Fruit fly (Drosophila melanogaster) whole organism, embryonic: ENCODE data around the gene CG32639.

Source experiments
- Bgb ChIP-seq: fragments of 200-800 bp; sonication (Bioruptor generic); IDR thresholded peaks from 2 replicates; pipeline ENCODE4 v1.3.6; 2022; ENCODE audit warnings: missing biosample characterization, missing genetic modification characterization; ENCODE audit not compliant: partially characterized antibody
- Blimp-1 ChIP-seq: fragments of 200-800 bp; sonication (Bioruptor generic); optimal IDR thresholded peaks from 3 replicates; lab custom pipeline; 2018; ENCODE audit warnings: missing biosample characterization, missing genetic modification characterization, mild to moderate bottlenecking, moderate library complexity, missing genetic modification reagents
- CG12155 ChIP-seq: fragments of 200-800 bp; sonication (Bioruptor generic); optimal IDR thresholded peaks from 3 replicates; lab custom pipeline; 2016; ENCODE audit warnings: missing biosample characterization, missing genetic modification characterization
- CG12236 ChIP-seq: fragments of 200-800 bp; sonication (Bioruptor generic); optimal IDR thresholded peaks from 2 replicates; lab custom pipeline; 2016; ENCODE audit warnings: missing biosample characterization, missing genetic modification characterization
- CG12391 ChIP-seq: fragments of 200-800 bp; sonication (Bioruptor generic); optimal IDR thresholded peaks from 3 replicates; lab custom pipeline; 2018; ENCODE audit warnings: missing biosample characterization, mild to moderate bottlenecking, missing genetic modification characterization, moderate library complexity
- CG12769 ChIP-seq: fragments of 200-800 bp; sonication (Bioruptor generic); optimal IDR thresholded peaks from 2 replicates; lab custom pipeline; 2019; ENCODE audit warnings: missing biosample characterization, mild to moderate bottlenecking, missing genetic modification characterization, moderate library complexity
- CG13287 ChIP-seq: fragments of 200-800 bp; sonication (Bioruptor generic); IDR thresholded peaks from 2 replicates; pipeline ENCODE4 v1.3.6; 2022; ENCODE audit warnings: missing biosample characterization, missing genetic modification characterization; ENCODE audit not compliant: partially characterized antibody
- CG14667 ChIP-seq: fragments of 200-800 bp; sonication (Bioruptor generic); IDR thresholded peaks from 2 replicates; pipeline ENCODE4 v1.3.6; 2022; ENCODE audit warnings: missing biosample characterization, missing genetic modification characterization
- CG17328 ChIP-seq: fragments of 200-800 bp; sonication (Bioruptor generic); IDR thresholded peaks from 2 replicates; pipeline ENCODE4 v1.3.6; 2022; ENCODE audit warnings: missing biosample characterization, missing genetic modification characterization
- CG1792 ChIP-seq: fragments of 200-800 bp; sonication (Bioruptor generic); optimal IDR thresholded peaks from 2 replicates; lab custom pipeline; 2016; ENCODE audit warnings: missing biosample characterization, missing genetic modification characterization
- CG2199 ChIP-seq: fragments of 200-800 bp; sonication (Bioruptor generic); IDR thresholded peaks from 3 replicates; pipeline ENCODE4 v1.3.6; 2022; ENCODE audit warnings: missing biosample characterization, missing genetic modification characterization
- CG3065 ChIP-seq: fragments of 200-800 bp; sonication (Bioruptor generic); optimal IDR thresholded peaks from 2 replicates; lab custom pipeline; 2016; ENCODE audit warnings: missing biosample characterization, missing genetic modification characterization
- CG5180 ChIP-seq: fragments of 200-800 bp; sonication (Bioruptor generic); optimal IDR thresholded peaks from 3 replicates; lab custom pipeline; 2017; ENCODE audit warnings: missing biosample characterization, missing genetic modification characterization, mild to moderate bottlenecking, moderate library complexity, missing genetic modification reagents
- CG5245 ChIP-seq: fragments of 200-800 bp; sonication (Bioruptor generic); optimal IDR thresholded peaks from 3 replicates; lab custom pipeline; 2016; ENCODE audit warnings: missing biosample characterization, missing genetic modification characterization
- CG6272 ChIP-seq: fragments of 200-800 bp; sonication (Bioruptor generic); IDR thresholded peaks from 2 replicates; pipeline ENCODE4 v1.3.6; 2022; ENCODE audit warnings: missing biosample characterization, missing genetic modification characterization
- CG7745 ChIP-seq: fragments of 200-800 bp; sonication (Bioruptor generic); optimal IDR thresholded peaks from 2 replicates; lab custom pipeline; 2018; ENCODE audit warnings: missing biosample characterization, mild to moderate bottlenecking, missing genetic modification characterization, moderate library complexity
- CG8290 ChIP-seq, 3 experiments: fragments of 200-800 bp; sonication (Bioruptor generic); optimal IDR thresholded peaks; 2 replicates each; lab custom pipeline; 2016 to 2019; ENCODE audit warnings: missing biosample characterization in 3 of 3, missing genetic modification characterization in 3 of 3, mild to moderate bottlenecking in 2 of 3, moderate library complexity in 1 of 3
- Deaf1 ChIP-seq: fragments of 200-800 bp; optimal IDR thresholded peaks from 3 replicates; lab custom pipeline; 2019; ENCODE audit warnings: missing biosample characterization, mild to moderate bottlenecking, missing genetic modification characterization, moderate library complexity
- HLH4C ChIP-seq: fragments of 200-800 bp; sonication (Bioruptor generic); IDR thresholded peaks from 3 replicates; pipeline ENCODE4 v1.3.6; 2022; ENCODE audit warnings: missing biosample characterization, missing genetic modification characterization; ENCODE audit not compliant: partially characterized antibody
- MESR4 ChIP-seq: fragments of 200-800 bp; sonication (Bioruptor generic); optimal IDR thresholded peaks from 2 replicates; lab custom pipeline; 2018; ENCODE audit warnings: missing biosample characterization, mild to moderate bottlenecking, missing genetic modification characterization, moderate library complexity
- Nf-YA ChIP-seq: fragments of 200-800 bp; sonication (Bioruptor generic); IDR thresholded peaks from 2 replicates; pipeline ENCODE4 v1.3.6; 2022; ENCODE audit warnings: missing biosample characterization, missing genetic modification characterization
- Rx ChIP-seq: fragments of 200-800 bp; sonication (Bioruptor generic); IDR thresholded peaks from 2 replicates; pipeline ENCODE4 v1.3.6; 2022; ENCODE audit warnings: missing biosample characterization, missing genetic modification characterization
- ap ChIP-seq: fragments of 200-800 bp; sonication (Bioruptor generic); IDR thresholded peaks from 2 replicates; pipeline ENCODE4 v1.3.6; 2022; ENCODE audit warnings: missing biosample characterization, missing genetic modification characterization
- cato ChIP-seq: fragments of 200-800 bp; sonication (Bioruptor generic); optimal IDR thresholded peaks from 2 replicates; lab custom pipeline; 2016; ENCODE audit warnings: missing biosample characterization, missing genetic modification characterization, borderline replicate concordance
- cg ChIP-seq: fragments of 200-800 bp; sonication (Bioruptor generic); optimal IDR thresholded peaks from 3 replicates; lab custom pipeline; 2019; ENCODE audit warnings: missing biosample characterization, mild to moderate bottlenecking, missing genetic modification characterization, moderate library complexity
- ci ChIP-seq: fragments of 200-800 bp; sonication (Bioruptor generic); IDR thresholded peaks from 3 replicates; pipeline ENCODE4 v1.3.6; 2022; ENCODE audit warnings: missing biosample characterization, missing genetic modification characterization
- crol ChIP-seq: fragments of 200-800 bp; sonication (Bioruptor generic); IDR thresholded peaks from 2 replicates; pipeline ENCODE4 v1.3.6; 2022; ENCODE audit warnings: missing biosample characterization, missing genetic modification characterization
- danr ChIP-seq: fragments of 200-800 bp; sonication (Bioruptor generic); IDR thresholded peaks from 2 replicates; pipeline ENCODE4 v1.3.6; 2022; ENCODE audit warnings: missing biosample characterization, missing genetic modification characterization
- lab ChIP-seq: fragments of 200-800 bp; sonication (Bioruptor generic); optimal IDR thresholded peaks from 3 replicates; lab custom pipeline; 2017; ENCODE audit warnings: missing biosample characterization, missing genetic modification characterization, mild to moderate bottlenecking, moderate library complexity, missing genetic modification reagents
- pfk ChIP-seq: fragments of 200-800 bp; sonication (Bioruptor generic); optimal IDR thresholded peaks from 2 replicates; lab custom pipeline; 2018; ENCODE audit warnings: missing biosample characterization, mild to moderate bottlenecking, missing genetic modification characterization, moderate library complexity
- row ChIP-seq: fragments of 200-800 bp; sonication (Bioruptor generic); IDR thresholded peaks from 3 replicates; pipeline ENCODE4 v1.3.6; 2022; ENCODE audit warnings: missing biosample characterization, missing genetic modification characterization
- sr ChIP-seq: fragments of 200-800 bp; sonication (Bioruptor generic); IDR thresholded peaks from 3 replicates; pipeline ENCODE4 v1.3.6; 2022; ENCODE audit warnings: missing biosample characterization, missing genetic modification characterization
- sug ChIP-seq: fragments of 200-800 bp; optimal IDR thresholded peaks from 2 replicates; lab custom pipeline; 2019; ENCODE audit warnings: missing biosample characterization, mild to moderate bottlenecking, missing genetic modification characterization, moderate library complexity
- ttk ChIP-seq: fragments of 200-800 bp; sonication (Bioruptor generic); IDR thresholded peaks from 2 replicates; pipeline ENCODE4 v2.1.2; 2022; ENCODE audit warnings: missing biosample characterization, missing genetic modification characterization

CG32639 gene

dm6 chrX:13249732-13250395 is 13.5 kb upstream of the CG32639 start (continued):
- TF ChIP-seq CG3065 (GFP tag; lab: Kevin White, UChicago) = no peak
- TF ChIP-seq row = no peak
- TF ChIP-seq cato (GFP tag; lab: Kevin White, UChicago) = no peak
- no peak for TF ChIP-seq CG8290 (GFP tag; optimal IDR thresholded peaks at IDR 0.05; lab: Kevin White, UChicago)
- no peak for TF ChIP-seq CG8290 (tag; optimal IDR thresholded peaks at IDR 0.05; lab: Kevin White, UChicago)

dm6 chrX:13248515-13248914 is 12.1 kb upstream of the CG32639 start:
- TF ChIP-seq CG12769 = peak; percentile 11
- TF ChIP-seq CG2199 (GFP tag; lab: Robert Waterston, UW) = peak; percentile 31; the same call in 1 of the 3 replicates
- no peak for TF ChIP-seq Nf-YA
- peak; percentile 92 for TF ChIP-seq crol (GFP tag; lab: Robert Waterston, UW)
- peak; percentile 47 for TF ChIP-seq lab (GFP tag; lab: Kevin White, UChicago)
- TF ChIP-seq ttk (GFP tag; lab: Robert Waterston, UW) = 0 out of 2 replicates have a peak, but pooled peaks have one; percentile 16
- TF ChIP-seq CG1792 = no peak
- no peak for TF ChIP-seq CG5245 (GFP tag; lab: Kevin White, UChicago)
- peak; percentile 34 for TF ChIP-seq CG5180 (GFP tag; lab: Kevin White, UChicago)
- TF ChIP-seq ci (GFP tag; lab: Robert Waterston, UW) = peak; percentile 45; the same call in 1 of the 3 replicates
- 0 out of 2 replicates have a peak, but pooled peaks have one; percentile 5 for TF ChIP-seq CG17328 (GFP tag; lab: Robert Waterston, UW)
- TF ChIP-seq CG12391 (tag; lab: Kevin White, UChicago) = no peak
- TF ChIP-seq ap (GFP tag; lab: Robert Waterston, UW) = no peak
- TF ChIP-seq Bgb (GFP tag; lab: Robert Waterston, UW) = no peak
- TF ChIP-seq pfk (GFP tag; lab: Kevin White, UChicago) = peak; percentile 58
- TF ChIP-seq sug (tag; lab: Kevin White, UChicago) = peak; percentile 28
- TF ChIP-seq CG12155 (GFP tag; lab: Kevin White, UChicago) = no peak

- TF ChIP-seq CG12236 (GFP tag; lab: Kevin White, UChicago) (no peak), MESR4 (GFP tag; lab: Kevin White, UChicago) (no peak), CG14667 (no peak), CG13287 (GFP tag; lab: Robert Waterston, UW) (no peak), HLH4C (GFP tag; lab: Robert Waterston, UW) (0 out of 3 replicates have a peak, but pooled peaks have one; percentile 39), sr (GFP tag; lab: Robert Waterston, UW) (peak; percentile 18; the same call in 1 of the 3 replicates), Blimp-1 (GFP tag; lab: Kevin White, UChicago) (peak; percentile 89), crol (GFP tag; lab: Robert Waterston, UW) (peak; percentile 44; the same call in 1 of the 2 replicates), CG7745 (tag; lab: Kevin White, UChicago) (peak; percentile 5), danr (GFP tag; lab: Robert Waterston, UW) (no peak), CG6272 (GFP tag; lab: Robert Waterston, UW) (no peak), cg (GFP tag; lab: Kevin White, UChicago) (peak; percentile 6), Deaf1 (tag; lab: Kevin White, UChicago) (peak; percentile 70), Rx (no peak)
Measured at dm6 chrX:13247789-13248188, 11.4 kb upstream of the CG32639 start.
